Fruit fly (Drosophila melanogaster) whole organism, embryonic: ENCODE measurements around the gene Ada1-1.

Source experiments
- Asciz ChIP-seq: fragments of 200-800 bp; sonication (Bioruptor generic); optimal IDR thresholded peaks from 2 replicates; lab custom pipeline; 2017; ENCODE audit warnings: missing biosample characterization, mild to moderate bottlenecking, missing genetic modification characterization, missing genetic modification reagents
- CG15479 ChIP-seq: fragments of 200-800 bp; sonication (Bioruptor generic); optimal IDR thresholded peaks from 3 replicates; lab custom pipeline; 2019; ENCODE audit warnings: missing biosample characterization, mild to moderate bottlenecking, missing genetic modification characterization, moderate library complexity
- CG2116 ChIP-seq: fragments of 200-800 bp; sonication (Bioruptor generic); optimal IDR thresholded peaks from 3 replicates; lab custom pipeline; 2018; ENCODE audit warnings: missing biosample characterization, mild to moderate bottlenecking, missing genetic modification characterization
- CG3995 ChIP-seq: fragments of 200-800 bp; sonication (Bioruptor generic); optimal IDR thresholded peaks from 3 replicates; lab custom pipeline; 2016; ENCODE audit warnings: missing biosample characterization, missing genetic modification characterization
- H2.0 ChIP-seq: fragments of 200-800 bp; sonication (Bioruptor generic); IDR thresholded peaks from 2 replicates; pipeline ENCODE4 v1.3.6; 2022; ENCODE audit warnings: missing biosample characterization, missing genetic modification characterization
- fru ChIP-seq: fragments of >200 bp; optimal IDR thresholded peaks from 2 replicates; lab custom pipeline; 2017
- usp ChIP-seq: fragments of >200 bp; optimal IDR thresholded peaks from 2 replicates; lab custom pipeline; 2017; ENCODE audit warnings: missing biosample characterization, missing genetic modification characterization

- TF ChIP-seq H2.0 (GFP tag; lab: Robert Waterston, UW) (no peak), CG2116 (GFP tag; lab: Kevin White, UChicago) (no peak), Asciz (GFP tag; lab: Kevin White, UChicago) (no peak), fru (no peak), CG3995 (GFP tag; lab: Kevin White, UChicago) (no peak), usp (GFP tag; lab: Kevin White, UChicago) (no peak), CG15479 (no peak)
Observed at dm6 chr2L:11963422-11964322, 32.9 kb upstream of the Ada1-1 start.
